Worm (Caenorhabditis elegans): ENCODE data around the gene col-20.

DNA sequence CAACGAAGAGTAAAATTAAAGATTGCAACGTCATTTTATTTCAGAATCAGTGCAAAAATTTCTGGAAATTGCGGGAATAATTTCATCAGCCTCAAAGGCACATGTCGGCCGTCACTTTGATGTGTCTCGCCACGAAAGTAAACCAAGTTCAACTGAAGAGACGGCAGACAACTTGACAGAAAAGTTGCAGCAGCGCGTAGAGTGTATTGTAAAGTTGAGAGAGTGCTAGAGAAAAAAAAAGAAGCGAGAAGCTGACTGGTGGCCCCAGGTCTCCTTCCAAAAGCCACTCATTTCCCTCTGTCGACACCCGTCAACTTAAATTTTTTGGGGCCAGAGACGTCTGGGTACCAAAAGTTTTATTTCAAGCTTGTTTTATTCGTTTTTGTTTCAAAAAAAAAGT lies 33.7 kb upstream of the col-20 start:
- TF ChIP-seq mec-3 (tag; optimal IDR thresholded peaks at IDR 0.05; ENCODE audit: borderline replicate concordance) = no peak
- TF ChIP-seq dmd-4 (tag; optimal IDR thresholded peaks at IDR 0.05; ENCODE audit: borderline replicate concordance) = no peak
- no peak for TF ChIP-seq pat-9 (tag; optimal IDR thresholded peaks at IDR 0.05)
- TF ChIP-seq nhr-11 (tag; optimal IDR thresholded peaks at IDR 0.05) = no peak
- peak; percentile 47 for TF ChIP-seq ceh-30 (tag; optimal IDR thresholded peaks at IDR 0.05)

All from whole organism, late embryonic.